Fruit fly (Drosophila melanogaster) whole organism, embryonic: ENCODE measurements around the gene Spec2.

Source experiments
- Awh ChIP-seq: fragments of 200-800 bp; sonication (Bioruptor generic); IDR thresholded peaks from 2 replicates; pipeline ENCODE4, ENCODE4 v1.3.6; 2022; ENCODE audit warnings: missing biosample characterization, missing genetic modification characterization
- BEAF-32 ChIP-seq: fragments of 200-800 bp; sonication (Bioruptor generic); optimal IDR thresholded peaks from 3 replicates; lab custom pipeline; 2017; ENCODE audit warnings: missing biosample characterization, missing genetic modification characterization, mild to moderate bottlenecking, moderate library complexity, missing genetic modification reagents
- CG10431 ChIP-seq: fragments of 200-800 bp; sonication (Bioruptor generic); optimal IDR thresholded peaks from 3 replicates; lab custom pipeline; 2018; ENCODE audit warnings: missing biosample characterization, mild to moderate bottlenecking, missing genetic modification characterization
- CG15073 ChIP-seq: fragments of 200-800 bp; sonication (Bioruptor generic); optimal IDR thresholded peaks from 2 replicates; lab custom pipeline; 2016; ENCODE audit warnings: missing biosample characterization, missing genetic modification characterization
- CG2875 ChIP-seq: fragments of 200-800 bp; sonication (Bioruptor generic); optimal IDR thresholded peaks from 2 replicates; lab custom pipeline; 2017; ENCODE audit warnings: missing biosample characterization, mild to moderate bottlenecking, missing genetic modification characterization, missing genetic modification reagents
- CG31365 ChIP-seq: fragments of 200-800 bp; sonication (Bioruptor generic); optimal IDR thresholded peaks from 2 replicates; lab custom pipeline; 2018; ENCODE audit warnings: missing biosample characterization, mild to moderate bottlenecking, missing genetic modification characterization
- CG33557 ChIP-seq: fragments of 200-800 bp; sonication (Bioruptor generic); optimal IDR thresholded peaks from 2 replicates; lab custom pipeline; 2019; ENCODE audit warnings: missing biosample characterization, mild to moderate bottlenecking, missing genetic modification characterization, moderate library complexity
- CG4820 ChIP-seq: fragments of 200-800 bp; sonication (Bioruptor generic); optimal IDR thresholded peaks from 3 replicates; lab custom pipeline; 2016; ENCODE audit warnings: missing biosample characterization, missing genetic modification characterization
- CG5180 ChIP-seq: fragments of 200-800 bp; sonication (Bioruptor generic); optimal IDR thresholded peaks from 3 replicates; lab custom pipeline; 2017; ENCODE audit warnings: missing biosample characterization, missing genetic modification characterization, mild to moderate bottlenecking, moderate library complexity, missing genetic modification reagents
- CG8478 ChIP-seq: fragments of >200 bp; optimal IDR thresholded peaks from 2 replicates; lab custom pipeline; 2018
- CG9609 ChIP-seq: fragments of 200-800 bp; sonication (Bioruptor generic); optimal IDR thresholded peaks from 3 replicates; lab custom pipeline; 2016; ENCODE audit warnings: missing biosample characterization, missing genetic modification characterization
- CG9797 ChIP-seq: fragments of 200-800 bp; sonication (Bioruptor generic); optimal IDR thresholded peaks from 3 replicates; lab custom pipeline; 2018; ENCODE audit warnings: missing biosample characterization, mild to moderate bottlenecking, missing genetic modification characterization
- Elba2 ChIP-seq: fragments of 200-800 bp; sonication (Bioruptor generic); optimal IDR thresholded peaks from 3 replicates; lab custom pipeline; 2016; ENCODE audit warnings: missing biosample characterization, missing genetic modification characterization
- GATAe ChIP-seq: fragments of 200-800 bp; sonication (Bioruptor generic); conservative IDR thresholded peaks from 2 replicates; pipeline ENCODE4 v1.3.6; 2022; ENCODE audit warnings: missing biosample characterization, missing genetic modification characterization
- Hey ChIP-seq: fragments of 200-800 bp; sonication (Bioruptor generic); optimal IDR thresholded peaks from 3 replicates; lab custom pipeline; 2018; ENCODE audit warnings: missing biosample characterization, mild to moderate bottlenecking, missing genetic modification characterization
- Hr78 ChIP-seq, 2 experiments: fragments of 200-800 bp in 1 of 2; fragments of >200 bp in 1 of 2; sonication (Bioruptor generic) in 1 of 2; optimal IDR thresholded peaks; 2 replicates each; lab custom pipeline; 2017 to 2019; ENCODE audit warnings: missing biosample characterization in 2 of 2, missing genetic modification characterization in 2 of 2, mild to moderate bottlenecking in 1 of 2, moderate library complexity in 1 of 2
- Lhr ChIP-seq: fragments of 200-800 bp; sonication (Bioruptor generic); optimal IDR thresholded peaks from 3 replicates; lab custom pipeline; 2017; ENCODE audit warnings: mild to moderate bottlenecking, missing biosample characterization, missing genetic modification reagents, missing genetic modification characterization
- Meics ChIP-seq: fragments of 200-800 bp; sonication (Bioruptor generic); optimal IDR thresholded peaks from 2 replicates; lab custom pipeline; 2017; ENCODE audit warnings: missing biosample characterization, mild to moderate bottlenecking, missing genetic modification characterization
- NC2β ChIP-seq: fragments of 200-800 bp; sonication (Bioruptor generic); optimal IDR thresholded peaks from 2 replicates; lab custom pipeline; 2016; ENCODE audit warnings: missing biosample characterization, missing genetic modification characterization
- Rfx ChIP-seq: fragments of 200-800 bp; sonication (Bioruptor generic); IDR thresholded peaks from 2 replicates; pipeline ENCODE4 v1.3.6; 2022; ENCODE audit warnings: missing biosample characterization, missing genetic modification characterization
- Tbp ChIP-seq: fragments of >200 bp; optimal IDR thresholded peaks from 2 replicates; lab custom pipeline; 2018; ENCODE audit warnings: missing biosample characterization, missing genetic modification characterization
- Trl ChIP-seq, 3 experiments: fragments of >200 bp in 2 of 3; fragments of 200-800 bp in 1 of 3; sonication (Bioruptor generic) in 1 of 3; optimal IDR thresholded peaks; 2 replicates in 1 of 3; 3 replicates in 2 of 3; lab custom pipeline; 2016 to 2017; ENCODE audit warnings: missing biosample characterization in 1 of 3, missing genetic modification characterization in 1 of 3
- crol ChIP-seq: fragments of 200-800 bp; sonication (Bioruptor generic); IDR thresholded peaks from 2 replicates; pipeline ENCODE4 v1.3.6; 2022; ENCODE audit warnings: missing biosample characterization, missing genetic modification characterization
- crp ChIP-seq, 2 experiments: fragments of 200-800 bp; sonication (Bioruptor generic); optimal IDR thresholded peaks; 2 replicates in 1 of 2; 3 replicates in 1 of 2; lab custom pipeline; 2017; ENCODE audit warnings: missing biosample characterization in 2 of 2, missing genetic modification characterization in 2 of 2, mild to moderate bottlenecking in 1 of 2, moderate library complexity in 1 of 2
- gce ChIP-seq: fragments of 200-800 bp; sonication (Bioruptor generic); IDR thresholded peaks from 3 replicates; pipeline ENCODE4 v1.3.6; 2022; ENCODE audit warnings: missing biosample characterization, missing genetic modification characterization
- gem ChIP-seq: fragments of 200-800 bp; sonication (Bioruptor generic); optimal IDR thresholded peaks from 2 replicates; lab custom pipeline; 2019; ENCODE audit warnings: missing biosample characterization, mild to moderate bottlenecking, missing genetic modification characterization, moderate library complexity
- grau ChIP-seq: fragments of 200-800 bp; optimal IDR thresholded peaks from 3 replicates; lab custom pipeline; 2019; ENCODE audit warnings: missing biosample characterization, mild to moderate bottlenecking, missing genetic modification characterization, moderate library complexity
- hbn ChIP-seq: fragments of 200-800 bp; sonication (Bioruptor generic); IDR thresholded peaks from 2 replicates; pipeline ENCODE4 v1.3.6; 2022; ENCODE audit warnings: missing biosample characterization, missing genetic modification characterization; ENCODE audit not compliant: partially characterized antibody
- jigr1 ChIP-seq: fragments of 200-800 bp; sonication (Bioruptor generic); IDR thresholded peaks from 3 replicates; pipeline ENCODE4 v1.3.6; 2022; ENCODE audit warnings: missing biosample characterization, missing genetic modification characterization
- lab ChIP-seq: fragments of 200-800 bp; sonication (Bioruptor generic); optimal IDR thresholded peaks from 3 replicates; lab custom pipeline; 2017; ENCODE audit warnings: missing biosample characterization, missing genetic modification characterization, mild to moderate bottlenecking, moderate library complexity, missing genetic modification reagents
- lbe ChIP-seq: fragments of 200-800 bp; sonication (Bioruptor generic); optimal IDR thresholded peaks from 2 replicates; lab custom pipeline; 2016; ENCODE audit warnings: missing biosample characterization, mild to moderate bottlenecking, missing genetic modification characterization
- lov ChIP-seq, 2 experiments: fragments of 200-800 bp in 1 of 2; fragments of >200 bp in 1 of 2; sonication (Bioruptor generic) in 1 of 2; IDR thresholded peaks in 1 of 2; optimal IDR thresholded peaks in 1 of 2; 2 replicates in 1 of 2; 3 replicates in 1 of 2; pipeline versions ENCODE4 v1.3.6 to Lab custom; 2017 to 2022; ENCODE audit warnings: missing biosample characterization in 1 of 2, missing genetic modification characterization in 1 of 2
- luna ChIP-seq: fragments of 200-800 bp; sonication (Bioruptor generic); optimal IDR thresholded peaks from 2 replicates; lab custom pipeline; 2016; ENCODE audit warnings: missing biosample characterization, missing genetic modification characterization
- psq ChIP-seq: fragments of 200-800 bp; sonication (Bioruptor generic); optimal IDR thresholded peaks from 2 replicates; lab custom pipeline; 2017; ENCODE audit warnings: missing biosample characterization, missing genetic modification characterization
- rib ChIP-seq: fragments of 200-800 bp; sonication (Bioruptor generic); IDR thresholded peaks from 2 replicates; pipeline ENCODE4 v1.3.6; 2022; ENCODE audit warnings: missing biosample characterization, missing genetic modification characterization
- salm ChIP-seq: fragments of 200-800 bp; sonication (Bioruptor generic); optimal IDR thresholded peaks from 2 replicates; lab custom pipeline; 2018; ENCODE audit warnings: missing biosample characterization, mild to moderate bottlenecking, missing genetic modification characterization
- sc ChIP-seq, 3 experiments: fragments of >200 bp in 2 of 3; fragments of 200-800 bp in 1 of 3; sonication (Bioruptor generic) in 1 of 3; optimal IDR thresholded peaks; 2 replicates in 2 of 3; 3 replicates in 1 of 3; lab custom pipeline; 2017; ENCODE audit warnings: mild to moderate bottlenecking in 1 of 3, missing biosample characterization in 1 of 3, missing genetic modification characterization in 1 of 3, missing genetic modification reagents in 1 of 3
- sd ChIP-seq: fragments of 200-800 bp; sonication (Bioruptor generic); optimal IDR thresholded peaks from 3 replicates; lab custom pipeline; 2018; ENCODE audit warnings: missing biosample characterization, mild to moderate bottlenecking, missing genetic modification characterization, moderate library complexity
- sens-2 ChIP-seq: fragments of 200-800 bp; sonication (Bioruptor generic); IDR thresholded peaks from 2 replicates; pipeline ENCODE4 v1.3.6; 2022; ENCODE audit warnings: missing biosample characterization, missing genetic modification characterization
- sim ChIP-seq: fragments of 200-800 bp; sonication (Bioruptor generic); IDR thresholded peaks from 2 replicates; pipeline ENCODE4 v1.3.6; 2022; ENCODE audit warnings: missing biosample characterization, missing genetic modification characterization
- sr ChIP-seq: fragments of 200-800 bp; sonication (Bioruptor generic); IDR thresholded peaks from 3 replicates; pipeline ENCODE4 v1.3.6; 2022; ENCODE audit warnings: missing biosample characterization, missing genetic modification characterization
- stwl ChIP-seq: fragments of 200-800 bp; sonication (Bioruptor generic); optimal IDR thresholded peaks from 3 replicates; lab custom pipeline; 2018; ENCODE audit warnings: missing biosample characterization, mild to moderate bottlenecking, missing genetic modification characterization, moderate library complexity
- tio ChIP-seq: fragments of 200-800 bp; sonication (Bioruptor generic); optimal IDR thresholded peaks from 2 replicates; lab custom pipeline; 2017; ENCODE audit warnings: missing biosample characterization, missing genetic modification characterization, inconsistent platforms
- tll ChIP-seq, 2 experiments: fragments of 200-800 bp in 1 of 2; fragments of >200 bp in 1 of 2; sonication (Bioruptor generic) in 1 of 2; optimal IDR thresholded peaks; 2 replicates each; lab custom pipeline; 2017 to 2019; ENCODE audit warnings: missing biosample characterization in 2 of 2, missing genetic modification characterization in 2 of 2, mild to moderate bottlenecking in 1 of 2, moderate library complexity in 1 of 2
- wor ChIP-seq: fragments of 200-800 bp; sonication (Bioruptor generic); IDR thresholded peaks from 2 replicates; pipeline ENCODE4 v1.3.6; 2022; ENCODE audit warnings: missing biosample characterization, missing genetic modification characterization
- yki ChIP-seq: fragments of >200 bp; optimal IDR thresholded peaks from 3 replicates; lab custom pipeline; 2018
- zfh1 ChIP-seq: fragments of 200-800 bp; sonication (Bioruptor generic); IDR thresholded peaks from 3 replicates; pipeline ENCODE4 v1.3.6; 2022; ENCODE audit warnings: missing biosample characterization, missing genetic modification characterization

Gene Spec2

DNA sequence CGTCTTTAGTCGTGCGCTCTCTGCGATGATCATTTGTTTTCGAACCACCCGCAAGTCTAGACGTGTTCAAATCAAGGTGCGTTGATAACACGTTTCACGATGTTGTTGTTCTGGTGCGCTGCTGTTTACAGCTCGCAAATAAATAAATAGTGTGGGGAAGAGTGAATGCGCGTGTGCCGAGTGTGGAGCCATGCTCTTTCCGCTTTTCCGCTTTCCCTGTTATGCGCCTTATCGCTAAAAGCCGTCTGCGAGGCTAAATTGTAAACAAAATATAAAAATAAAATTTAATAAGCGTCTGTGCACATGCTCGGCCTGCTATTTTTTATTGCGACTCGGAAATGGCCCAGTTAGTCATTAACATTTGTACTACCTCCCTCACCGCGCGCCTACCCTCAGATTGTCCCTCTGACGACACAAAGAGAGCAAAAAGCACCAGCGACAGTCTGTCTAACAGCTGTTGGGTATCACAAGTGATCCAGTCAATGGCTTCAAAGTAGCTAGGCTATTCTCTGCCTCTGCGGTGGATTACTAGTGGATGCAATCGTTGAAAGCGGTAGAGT lies 48.8 kb upstream of the Spec2 start (continued):
- peak; percentile 93 for TF ChIP-seq CG2875 (GFP tag; lab: Kevin White, UChicago)
- peak; percentile 12 for TF ChIP-seq lbe (GFP tag; lab: Kevin White, UChicago)
- no peak for TF ChIP-seq CG15073
- peak; percentile 30 for TF ChIP-seq CG9797 (GFP tag; lab: Kevin White, UChicago)
- TF ChIP-seq Tbp (GFP tag; lab: Kevin White, UChicago) = no peak
- peak in 1 of 2 experiments; percentile 52 for TF ChIP-seq crp (GFP tag; optimal IDR thresholded peaks at IDR 0.05; lab: Kevin White, UChicago)
- TF ChIP-seq lov (optimal IDR thresholded peaks at IDR 0.05; lab: Kevin White, UChicago) = no peak
- TF ChIP-seq lov (GFP tag; IDR thresholded peaks at IDR 0.05; lab: Robert Waterston, UW) = peak; percentile 77; the same call in 2 of the 3 replicates
- TF ChIP-seq Hey (tag; lab: Kevin White, UChicago) = peak; percentile 85
- TF ChIP-seq Elba2 (GFP tag; lab: Kevin White, UChicago) = no peak
- TF ChIP-seq CG10431 (GFP tag; lab: Kevin White, UChicago) = peak; percentile 89
- TF ChIP-seq Hr78 (GFP tag; optimal IDR thresholded peaks at IDR 0.05; lab: Kevin White, UChicago) = peak in 1 of 2 experiments; percentile 5
- TF ChIP-seq rib = peak; percentile 71
- TF ChIP-seq sens-2 = peak; percentile 51
- peak; percentile 50 for TF ChIP-seq grau
- TF ChIP-seq yki = no peak
- TF ChIP-seq CG8478 (lab: Kevin White, UChicago) = no peak
- TF ChIP-seq psq = peak; percentile 36
- TF ChIP-seq zfh1 (GFP tag; lab: Robert Waterston, UW) = no peak
- peak; percentile 45; the same call in 1 of the 3 replicates for TF ChIP-seq sr (GFP tag; lab: Robert Waterston, UW)
- no peak for TF ChIP-seq sc (optimal IDR thresholded peaks at IDR 0.05; lab: Kevin White, UChicago)
- TF ChIP-seq sc (GFP tag; optimal IDR thresholded peaks at IDR 0.05; lab: Kevin White, UChicago) = peak; percentile 77
- TF ChIP-seq jigr1 (GFP tag; lab: Robert Waterston, UW) = no peak
- TF ChIP-seq crol = peak; percentile 86
- peak; percentile 89 for TF ChIP-seq CG33557 (GFP tag; lab: Kevin White, UChicago)

DNA sequence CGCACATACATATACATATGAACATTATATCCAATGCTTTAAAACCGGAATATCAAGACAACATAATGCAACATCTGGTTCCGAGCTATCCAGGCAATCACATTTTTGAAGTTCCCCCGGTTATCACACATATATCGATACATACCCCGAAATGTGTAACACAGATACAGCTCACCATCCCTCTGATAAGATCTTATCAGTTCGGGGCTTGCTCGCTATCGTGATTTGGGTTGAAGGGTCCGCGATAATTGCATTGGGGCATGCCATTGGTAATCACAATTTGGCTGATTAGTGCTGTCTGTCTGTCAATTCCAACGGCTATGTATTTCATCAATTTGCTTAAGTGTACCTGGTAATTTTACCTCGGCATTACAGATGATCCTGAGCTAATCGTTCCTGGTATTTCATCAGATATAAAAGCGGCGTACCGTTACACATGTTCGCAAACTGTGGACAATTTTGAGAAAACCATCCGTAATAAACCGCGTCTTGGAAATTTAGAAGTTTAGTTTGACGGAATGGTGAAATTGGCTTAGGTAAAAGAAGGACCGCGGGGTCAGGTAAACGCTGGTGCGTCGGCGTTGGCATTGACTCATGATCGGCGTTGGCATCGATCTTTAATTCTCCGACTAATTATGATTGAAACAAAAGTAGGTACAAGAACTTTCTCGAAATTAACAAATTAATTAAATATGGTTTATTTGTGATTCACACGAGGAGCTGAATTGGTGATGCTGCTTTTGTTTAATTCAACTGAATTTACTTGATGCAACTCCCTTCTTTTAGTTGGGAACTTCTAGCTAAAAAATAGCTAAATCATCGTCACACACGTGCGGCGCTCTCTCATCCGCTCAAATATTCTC lies 48.1 kb upstream of the Spec2 start:
- no peak for TF ChIP-seq Meics
- no peak for TF ChIP-seq CG9609
- no peak for TF ChIP-seq CG4820
- TF ChIP-seq lab (GFP tag; lab: Kevin White, UChicago) = peak; percentile 2
- TF ChIP-seq Awh (GFP tag; lab: Robert Waterston, UW) = no peak
- TF ChIP-seq gem (tag; lab: Kevin White, UChicago) = no peak
- peak; percentile 61; the same call in 1 of the 2 replicates for TF ChIP-seq GATAe
- peak in 1 of 2 experiments; percentile 14 for TF ChIP-seq tll (GFP tag; optimal IDR thresholded peaks at IDR 0.05; lab: Kevin White, UChicago)
- TF ChIP-seq salm (tag; lab: Kevin White, UChicago) = no peak
- peak; percentile 59 for TF ChIP-seq sd (tag; lab: Kevin White, UChicago)
- no peak for TF ChIP-seq luna (GFP tag; lab: Kevin White, UChicago)
- no peak for TF ChIP-seq CG5180 (GFP tag; lab: Kevin White, UChicago)
- TF ChIP-seq gce (GFP tag; lab: Robert Waterston, UW) = no peak
- TF ChIP-seq Rfx (GFP tag; lab: Robert Waterston, UW) = no peak
- TF ChIP-seq tio (GFP tag; lab: Kevin White, UChicago) = no peak
- TF ChIP-seq Trl (optimal IDR thresholded peaks at IDR 0.05; lab: Kevin White, UChicago) = peak; percentile 88 to 89
- TF ChIP-seq Trl (GFP tag; optimal IDR thresholded peaks at IDR 0.05; lab: Kevin White, UChicago) = no peak
- no peak for TF ChIP-seq NC2β
- TF ChIP-seq Lhr (GFP tag; lab: Kevin White, UChicago) = no peak
- TF ChIP-seq CG31365 (tag; lab: Kevin White, UChicago) = no peak
- TF ChIP-seq sim (GFP tag; lab: Robert Waterston, UW) = no peak
- TF ChIP-seq wor (GFP tag; lab: Robert Waterston, UW) = no peak
- TF ChIP-seq BEAF-32 (GFP tag; lab: Kevin White, UChicago) = no peak
- TF ChIP-seq stwl (tag; lab: Kevin White, UChicago) = no peak
- TF ChIP-seq hbn = 0 out of 2 replicates have a peak, but pooled peaks have one; percentile 24
